Worm (Caenorhabditis elegans) whole organism, midembryonic: ENCODE data around the gene srsx-14.

ENCODE experiments used
- T22C8.4 ChIP-seq: fragments of 200-800 bp; sonication (Bioruptor generic); IDR thresholded peaks from 2 replicates; pipeline ENCODE4 v1.3.6; 2022; ENCODE audit warnings: missing genetic modification characterization, missing compliant biosample characterization
- flt-1 ChIP-seq: fragments of 200-800 bp; sonication (Bioruptor generic); IDR thresholded peaks from 2 replicates; pipeline ENCODE4 v1.3.6; 2022; ENCODE audit warnings: missing genetic modification characterization, missing compliant biosample characterization
- klf-2 ChIP-seq: fragments of 200-800 bp; sonication (Bioruptor generic); conservative IDR thresholded peaks from 2 replicates; pipeline ENCODE4 v1.3.6; 2022; ENCODE audit warnings: missing genetic modification reagents, missing genetic modification characterization, missing compliant biosample characterization
- ref-1 ChIP-seq: fragments of 200-800 bp; sonication (Bioruptor generic); conservative IDR thresholded peaks from 2 replicates; pipeline ENCODE4 v1.3.6; 2022; ENCODE audit warnings: missing genetic modification reagents, missing genetic modification characterization, missing compliant biosample characterization

ce11 chrIV:5674435-5674834, 47.5 kb upstream of the srsx-14 start, which contains the start of gene srd-5:
- TF ChIP-seq klf-2 (GFP tag; lab: Robert Waterston, UW) = no peak
- TF ChIP-seq ref-1 = no peak
- no peak for TF ChIP-seq T22C8.4
- no peak for TF ChIP-seq flt-1 (GFP tag; lab: Robert Waterston, UW)
